Fruit fly (Drosophila melanogaster) ovary, adult (tissue): ENCODE measurements around the gene CG9072.

Experiments
- CG17801 ChIP-seq: fragments of 200-800 bp; optimal IDR thresholded peaks from 2 replicates; lab custom pipeline; 2019; ENCODE audit warnings: missing biosample characterization, mild to moderate bottlenecking, missing genetic modification characterization, moderate library complexity; ENCODE audit not compliant: partially characterized antibody

Gene CG9072

DNA sequence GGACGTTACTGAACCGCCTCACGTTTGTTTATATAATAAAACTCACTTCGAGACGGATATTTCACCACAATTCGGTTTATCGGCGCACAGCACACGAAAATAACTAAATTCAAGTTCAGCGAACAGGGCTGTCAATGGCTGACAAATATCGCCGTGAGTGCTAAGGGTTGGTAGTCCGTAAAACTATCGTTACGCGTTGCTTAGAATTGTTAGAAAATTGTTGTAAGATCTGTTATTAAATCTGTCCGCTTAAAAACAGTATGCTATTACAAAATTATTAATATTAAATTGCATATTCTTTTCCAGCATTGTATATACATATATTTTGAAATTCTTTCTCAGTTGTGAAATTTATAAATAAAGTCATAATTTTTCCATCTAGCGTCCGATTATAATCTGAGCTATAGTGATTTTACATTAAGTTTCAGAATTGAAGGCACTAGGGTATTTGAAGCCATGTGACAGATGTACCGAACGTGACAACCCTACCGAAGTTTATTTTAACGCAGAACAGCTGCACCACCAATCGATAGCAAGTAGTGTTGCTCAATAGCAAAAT lies 11.2 kb downstream of the CG9072 start, which contains the start of gene Cox17:
Gene Cox17 (minus strand): TSS at position 120 of the 559 bp plus-strand sequence.
- TF ChIP-seq CG17801: peak; percentile 72

DNA sequence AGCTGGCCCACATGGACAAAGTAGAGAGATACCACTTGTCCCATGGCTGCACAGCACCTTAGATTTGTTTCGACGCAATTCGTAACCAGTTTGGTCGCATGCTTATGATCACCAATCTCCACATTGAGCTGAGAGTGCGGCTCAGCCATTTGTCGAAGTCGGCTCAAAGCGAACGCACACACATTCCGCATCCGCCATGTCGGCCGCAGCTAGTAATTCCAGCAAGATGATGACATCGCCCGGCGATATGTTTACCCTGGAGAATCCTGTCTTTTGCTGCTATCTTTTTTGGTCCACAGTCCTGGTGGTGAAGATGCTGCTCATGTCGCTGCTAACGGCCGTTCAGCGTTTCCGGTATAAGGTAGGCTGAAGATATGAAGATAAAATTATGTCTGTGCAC lies 13.2 kb downstream of the CG9072 start, which contains the start of gene CG33178:
Gene CG33178 (plus strand): TSS at position 147 of the 400 bp plus-strand sequence.
- TF ChIP-seq CG17801: no peak

DNA sequence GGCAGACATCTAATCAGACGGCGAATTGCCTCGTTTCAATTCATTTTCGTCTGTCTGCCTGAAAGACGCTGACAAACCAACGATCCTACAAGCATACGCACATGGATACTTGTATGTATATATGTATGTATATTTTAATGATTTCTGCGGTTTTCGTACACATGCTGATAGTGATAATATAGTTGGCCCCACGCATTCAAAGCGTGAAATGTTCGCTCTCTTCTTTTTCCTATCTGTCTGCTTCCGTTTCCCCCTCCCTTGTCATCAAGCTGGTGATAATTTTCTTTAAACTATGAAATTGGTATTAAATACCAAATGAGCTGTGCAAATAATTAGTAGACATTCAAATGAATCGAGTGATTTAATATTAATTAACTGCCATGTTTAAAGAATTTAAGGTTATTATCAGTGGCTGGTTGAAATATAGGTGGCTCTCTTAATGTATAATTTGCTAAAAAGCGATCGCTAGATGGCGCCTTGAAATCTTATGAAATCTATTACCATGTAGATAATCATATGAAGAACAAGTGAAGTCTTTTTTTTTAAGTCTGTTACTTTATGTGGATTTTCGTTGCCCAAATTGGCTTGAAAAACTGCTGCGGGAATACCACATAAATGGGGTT lies 15.0 kb downstream of the CG9072 start, which contains the start of gene CG33177:
Gene CG33177 (plus strand): TSS at position 588 of the 623 bp plus-strand sequence.
- no peak for TF ChIP-seq CG17801

DNA sequence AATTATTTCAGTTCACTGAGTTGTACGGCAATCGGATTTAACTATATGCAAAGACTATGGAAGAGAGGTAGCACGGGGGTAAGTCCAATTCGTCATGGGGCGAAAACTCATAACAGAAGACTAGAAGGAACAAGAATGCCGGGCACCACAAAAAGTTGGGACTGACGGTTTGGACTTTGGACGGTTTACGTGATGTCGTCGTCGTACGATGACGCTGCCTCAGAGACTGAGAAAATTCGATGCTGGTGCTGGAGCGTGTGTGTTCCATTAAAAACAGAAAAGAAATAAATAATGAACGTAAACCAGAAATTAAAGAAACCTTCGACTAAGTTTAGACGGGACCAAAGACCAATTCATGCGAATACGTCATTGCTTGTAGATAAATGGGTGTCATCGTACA lies 15.9 kb downstream of the CG9072 start:
- peak; percentile 34 for TF ChIP-seq CG17801

DNA sequence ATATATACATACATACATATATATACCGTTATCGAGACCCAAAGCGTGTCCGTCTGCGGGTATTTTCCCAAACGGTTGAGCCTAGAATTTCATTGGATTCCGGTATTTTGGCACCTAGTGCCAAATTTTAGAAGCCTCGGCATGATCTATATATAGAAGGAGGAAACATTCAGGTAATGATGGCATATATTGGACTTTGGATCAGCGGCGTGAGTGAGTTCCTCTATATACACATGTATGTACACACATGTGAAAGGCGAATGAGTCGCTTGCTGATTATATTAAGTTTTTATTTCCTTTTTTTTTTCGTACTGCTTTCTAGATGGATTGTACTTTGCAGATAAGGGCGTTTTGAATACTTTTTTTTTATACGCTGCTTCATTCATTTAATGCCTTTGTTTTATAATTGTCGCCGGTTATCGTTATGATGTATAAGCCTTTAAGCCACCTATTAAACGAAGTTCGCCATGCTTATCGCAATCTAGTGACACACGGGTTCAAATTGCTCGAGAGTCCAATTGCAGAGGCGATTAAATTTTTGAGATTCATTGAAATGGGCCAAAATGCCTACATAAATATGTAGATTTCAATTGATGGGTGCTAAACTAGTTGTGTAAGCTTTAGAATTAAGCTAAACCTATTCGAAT lies 16.6 kb downstream of the CG9072 start:
- peak; percentile 57 for TF ChIP-seq CG17801

DNA sequence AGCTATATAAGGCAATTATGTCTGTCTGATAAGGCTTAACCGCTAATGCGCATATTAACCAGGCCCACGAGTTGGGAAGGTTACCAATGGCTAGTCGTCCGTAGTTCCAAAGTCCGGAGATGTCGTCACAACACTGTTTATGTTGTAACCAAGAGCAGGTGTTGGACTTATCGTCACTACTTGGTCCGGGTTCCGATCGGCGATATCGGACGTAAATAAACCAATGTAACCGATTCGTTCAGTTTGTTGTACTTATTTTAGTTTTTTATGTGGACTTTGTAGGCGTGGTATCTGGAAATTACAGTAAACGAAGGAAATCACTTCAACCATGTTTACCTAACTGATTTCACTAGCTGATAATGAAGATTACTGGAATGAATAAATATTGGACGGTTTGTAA lies 17.4 kb downstream of the CG9072 start:
- TF ChIP-seq CG17801: no peak

DNA sequence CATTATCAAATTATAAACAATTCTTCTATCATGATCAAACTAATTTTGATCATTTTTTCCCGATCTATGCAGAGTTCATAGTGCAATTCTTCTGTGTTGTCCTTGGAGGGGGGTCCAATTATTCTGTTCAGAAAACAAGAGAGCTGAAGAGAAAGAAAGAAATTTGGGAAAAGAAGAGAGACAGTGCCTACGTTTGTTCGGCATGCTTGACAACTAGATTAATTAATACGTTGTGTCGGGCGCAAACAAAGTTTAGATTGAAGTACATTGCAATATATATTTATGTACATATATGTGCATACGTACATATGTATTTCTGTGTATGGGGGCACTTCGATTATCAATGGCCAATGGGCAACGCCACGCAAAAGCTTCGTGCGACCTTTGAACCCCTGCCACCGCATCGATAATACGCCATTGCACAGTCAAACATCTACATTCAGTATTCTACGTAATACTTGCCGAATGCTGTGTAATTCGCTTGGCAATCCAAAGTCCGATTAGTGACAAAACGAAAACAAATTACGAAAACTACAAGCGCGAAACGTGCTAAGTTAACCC lies 18.2 kb downstream of the CG9072 start:
- peak; percentile 75 for TF ChIP-seq CG17801

DNA sequence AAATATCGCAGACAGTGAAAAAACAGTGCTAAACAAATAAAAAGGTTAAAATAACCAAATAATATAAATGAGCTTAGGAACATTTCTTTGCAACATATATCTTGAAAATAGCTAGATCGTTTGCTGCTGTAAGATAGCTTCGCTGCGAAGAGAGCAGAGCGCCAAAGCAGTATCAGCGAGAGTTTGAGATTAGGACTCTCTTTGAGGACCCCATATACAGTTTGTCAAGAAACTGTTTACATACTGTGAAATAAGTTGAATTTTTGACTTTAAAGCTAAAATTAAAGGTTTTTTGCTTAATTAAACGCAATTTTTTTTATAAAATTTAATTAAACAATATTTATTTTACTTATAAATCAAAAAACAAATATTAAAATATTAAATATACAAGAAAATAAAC lies 19.2 kb downstream of the CG9072 start:
- no peak for TF ChIP-seq CG17801

DNA sequence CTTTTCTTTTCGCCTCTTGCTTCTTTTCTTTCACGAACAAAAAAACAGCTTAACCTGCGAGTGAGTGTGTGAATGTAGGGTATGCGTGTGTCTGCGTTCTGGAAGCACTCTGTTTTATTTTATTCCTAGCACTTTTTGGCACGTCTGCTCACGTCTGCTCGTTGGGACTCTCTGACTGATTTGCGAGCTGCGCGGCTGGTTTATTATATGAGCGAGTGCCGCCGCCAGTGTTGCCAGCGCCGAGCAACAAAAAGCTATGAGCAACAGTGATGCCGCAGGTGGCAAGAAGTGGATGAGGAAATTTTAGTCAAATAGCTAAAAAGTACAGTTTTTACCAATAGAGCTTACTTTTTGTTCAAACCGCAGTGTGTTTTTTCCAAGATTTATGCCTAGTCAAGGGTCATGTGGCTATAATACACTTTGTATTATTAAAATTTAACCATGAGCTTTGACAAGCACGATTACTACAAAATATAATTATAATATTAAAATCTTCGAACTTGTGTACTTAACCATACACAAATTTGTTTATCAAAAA lies 19.7 kb downstream of the CG9072 start, which contains the start of gene Lsd-2:
Gene Lsd-2 (minus strand): TSS at position 183 of the 538 bp plus-strand sequence.
- TF ChIP-seq CG17801: no peak

DNA sequence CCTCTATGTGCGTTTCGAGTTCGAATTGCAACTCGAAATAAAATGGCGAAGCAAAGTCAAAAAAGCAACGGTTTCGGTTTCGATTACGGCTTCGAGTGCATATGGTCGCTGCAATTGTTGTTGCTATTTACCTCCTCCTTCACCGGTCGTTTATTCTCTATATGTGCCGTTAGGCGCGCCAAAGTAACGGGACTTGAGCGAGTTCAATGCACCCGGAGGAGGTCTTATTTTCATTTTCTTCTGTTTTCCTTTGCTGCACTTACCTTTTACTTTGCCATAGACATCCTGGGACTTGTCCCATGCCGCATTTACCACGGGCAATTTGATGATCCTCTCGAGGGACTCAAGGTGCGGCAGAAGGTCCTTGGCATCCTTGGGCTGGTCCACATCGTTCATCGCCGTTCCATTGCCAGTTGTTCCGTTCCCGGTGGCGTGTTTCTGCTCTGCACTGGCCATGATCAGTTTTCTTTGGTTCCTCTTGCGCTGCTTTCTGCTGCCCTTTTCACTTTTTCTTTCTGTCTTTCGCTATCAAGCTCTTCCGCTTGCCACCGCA lies 20.3 kb downstream of the CG9072 start:
- peak; percentile 79 for TF ChIP-seq CG17801

DNA sequence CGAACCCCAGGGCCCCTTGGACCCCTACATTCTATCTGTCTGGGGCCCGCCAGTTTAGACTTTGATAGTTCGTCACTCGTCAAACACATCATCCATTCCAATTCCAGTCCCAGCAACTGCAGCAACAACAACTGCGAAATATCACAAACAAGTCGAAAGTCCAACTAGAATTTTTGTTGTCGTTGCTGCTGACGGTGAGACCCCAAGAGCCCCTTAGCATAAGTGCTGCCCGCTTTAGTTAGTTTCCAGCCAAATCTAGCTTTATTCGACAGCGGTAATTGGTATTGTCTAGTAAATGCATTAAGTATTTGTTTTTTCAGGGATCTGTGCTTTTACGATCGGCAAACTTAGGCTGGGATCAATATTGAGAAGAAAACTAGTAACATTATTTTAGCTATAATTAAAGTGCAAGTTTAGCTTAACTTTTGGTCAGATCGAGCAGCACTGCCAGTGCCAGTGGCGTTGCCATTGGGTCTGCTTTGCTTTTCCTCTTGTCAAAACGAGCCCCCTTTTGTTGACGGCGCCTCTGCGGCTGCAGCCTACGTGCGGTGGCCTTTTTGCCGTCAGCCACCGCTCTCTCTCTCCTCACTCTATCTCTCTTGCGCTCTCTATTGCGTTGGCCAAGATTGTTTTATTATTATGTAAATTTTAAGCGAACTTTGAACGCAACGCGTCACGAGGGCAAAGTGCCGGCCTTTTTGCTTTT lies 21.0 kb downstream of the CG9072 start:
- peak; percentile 68 for TF ChIP-seq CG17801

DNA sequence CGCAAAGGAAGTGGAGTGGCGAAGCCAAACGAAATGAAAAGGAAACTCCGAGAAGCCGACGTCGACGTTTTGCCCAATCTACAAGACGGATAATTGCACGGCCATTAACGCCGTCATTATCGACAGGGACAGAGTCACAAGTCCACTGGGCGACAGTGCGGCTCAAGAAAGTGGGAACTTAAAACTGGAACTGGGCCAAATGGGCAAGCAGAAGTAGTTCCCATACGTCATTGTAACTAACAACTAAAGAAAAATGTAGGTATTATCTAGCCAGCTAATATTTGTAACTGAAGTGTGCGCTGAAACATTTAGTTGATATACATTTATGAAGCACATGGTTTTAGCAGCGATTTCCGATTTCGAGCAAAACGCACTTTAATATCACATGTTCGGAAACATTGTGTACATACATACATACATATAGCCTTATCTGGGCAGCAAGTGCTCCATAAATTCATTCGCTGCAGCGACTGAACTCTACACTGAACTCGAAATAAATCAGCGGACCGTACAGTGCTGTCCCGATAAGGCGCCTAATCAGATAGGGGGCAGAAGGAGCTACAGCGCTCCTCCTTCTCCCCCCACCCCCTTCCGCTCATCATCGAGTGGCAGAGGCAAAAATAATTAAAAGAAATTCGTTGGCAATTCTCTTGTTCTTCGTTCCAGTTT lies 24.9 kb downstream of the CG9072 start:
- TF ChIP-seq CG17801: no peak

DNA sequence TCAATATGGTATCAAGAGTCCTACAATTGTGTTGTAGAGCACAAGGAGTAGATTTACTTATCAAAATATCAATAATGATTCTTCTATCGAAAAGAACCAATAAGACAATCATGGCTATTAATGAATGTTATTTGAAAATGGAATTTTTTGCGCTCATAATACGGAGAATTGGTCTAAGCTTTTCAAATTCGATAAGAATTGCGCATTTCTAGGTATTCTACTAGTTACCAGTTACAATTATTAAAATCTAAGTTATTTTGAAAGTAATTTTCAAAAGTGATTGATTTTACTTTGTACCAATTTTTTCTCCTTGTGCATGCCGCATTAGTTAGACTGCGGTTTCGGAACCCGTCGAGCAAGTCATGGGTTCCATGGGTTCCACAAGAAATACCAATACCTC lies 25.7 kb downstream of the CG9072 start:
- TF ChIP-seq CG17801: no peak

DNA sequence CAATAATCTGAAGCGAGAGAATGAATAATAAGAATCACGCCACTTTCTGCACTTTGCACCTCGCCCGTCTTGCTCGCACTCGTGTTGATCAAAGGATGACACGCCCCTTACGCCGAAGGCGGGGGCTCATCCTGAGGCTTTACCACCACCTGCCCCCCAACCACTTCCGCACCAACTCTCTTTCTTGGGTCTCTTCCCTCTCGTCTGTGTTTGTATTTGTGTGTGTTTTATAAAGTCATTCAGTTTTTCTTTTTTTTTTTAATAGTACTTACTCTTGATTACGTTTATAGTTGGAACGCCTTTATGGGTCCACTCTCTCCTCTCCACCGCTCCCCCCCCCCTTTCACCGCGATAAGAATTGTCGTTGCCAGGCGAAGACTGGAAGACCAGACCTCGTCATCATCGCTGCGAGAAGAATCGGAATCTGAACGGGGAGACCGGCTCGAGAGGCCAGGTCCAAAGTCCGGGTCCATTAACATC lies 26.4 kb downstream of the CG9072 start:
- peak; percentile 97 for TF ChIP-seq CG17801

DNA sequence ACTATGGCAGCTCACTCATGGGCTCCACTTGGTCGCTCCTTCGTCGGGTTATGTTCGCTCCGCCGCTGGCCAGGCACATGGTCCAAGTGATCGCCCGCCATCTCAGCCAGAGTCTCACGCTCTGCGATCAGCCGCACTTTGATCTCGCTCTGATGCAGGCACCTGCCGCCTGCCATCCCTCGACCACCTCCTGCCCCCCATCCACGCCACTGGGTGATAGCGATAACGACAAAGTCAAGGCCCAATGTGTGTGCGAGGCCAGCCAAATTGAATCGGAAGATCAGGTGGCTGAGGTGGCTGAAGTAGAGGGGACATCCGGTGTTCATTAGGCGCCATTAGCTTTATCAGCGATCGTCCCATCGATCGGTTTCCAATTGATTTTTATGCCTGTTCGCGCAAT lies 27.3 kb downstream of the CG9072 start:
- TF ChIP-seq CG17801: no peak
